Fruit fly (Drosophila melanogaster): ENCODE measurements around the gene CG32563.

DNA sequence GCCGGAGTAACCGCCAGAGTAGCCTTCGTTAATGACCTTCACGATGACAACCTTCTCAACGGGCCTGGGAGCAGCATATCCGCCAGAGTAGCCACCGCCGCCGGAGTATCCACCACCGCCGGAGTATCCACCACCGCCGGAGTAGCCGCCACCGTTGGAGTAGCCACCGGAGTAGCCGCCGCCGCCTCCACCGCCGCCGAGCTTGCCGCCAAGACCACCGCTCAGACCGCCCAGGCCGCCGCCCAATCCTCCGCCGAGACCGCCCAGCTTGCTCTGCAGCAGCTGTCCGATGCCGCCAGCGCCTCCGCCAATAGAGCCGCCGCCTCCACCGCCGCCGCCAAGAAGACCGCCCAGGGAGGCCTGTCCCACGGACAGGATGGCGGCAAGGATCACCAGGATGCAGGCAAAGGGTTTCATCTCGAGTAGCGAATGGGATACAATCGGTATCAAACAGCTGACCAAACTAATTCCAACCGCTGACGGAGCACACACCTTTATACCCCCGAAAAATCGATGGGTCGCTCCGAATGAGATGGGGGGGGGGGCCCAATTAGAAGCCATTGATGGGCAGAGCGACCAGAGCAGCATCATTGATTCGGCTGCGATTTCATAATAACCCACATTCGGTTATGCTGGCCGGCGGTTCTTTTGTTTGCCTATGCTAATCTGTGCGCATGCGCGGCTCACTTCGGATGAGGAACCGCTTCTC, 17.9 kb downstream of the CG32563 start:
- TF ChIP-seq h (optimal IDR thresholded peaks at IDR 0.05) (no peak), Myc (optimal IDR thresholded peaks at IDR 0.05) (no peak), ttk (optimal IDR thresholded peaks at IDR 0.05) (no peak), insv (optimal IDR thresholded peaks at IDR 0.05) (no peak), psq (optimal IDR thresholded peaks at IDR 0.05) (no peak), Sin3A (optimal IDR thresholded peaks at IDR 0.05) (no peak)

Data from Kc167 (cell line).